Worm (Caenorhabditis elegans) whole organism, mixed stage, embryonic: Measurements from ENCODE around the gene C16C10.2.

ENCODE experiments used
- pha-4 ChIP-seq: fragments of 150-350 bp; optimal IDR thresholded peaks from 2 replicates; lab custom pipeline; 2018; ENCODE audit warnings: missing biosample characterization, missing genetic modification reagents, missing genetic modification characterization
- snpc-4 ChIP-seq: fragments of 150-350 bp; optimal IDR thresholded peaks from 2 replicates; lab custom pipeline; 2014; ENCODE audit warnings: missing biosample characterization, missing genetic modification characterization
- ztf-11 ChIP-seq: fragments of 150-350 bp; optimal IDR thresholded peaks from 2 replicates; lab custom pipeline; 2014; ENCODE audit warnings: missing biosample characterization, missing genetic modification characterization

ce11 chrIII:4134059-4134458 is 44.4 kb downstream of the C16C10.2 start:
- TF ChIP-seq ztf-11 (tag; lab: Kevin White, UChicago), result no peak
- TF ChIP-seq snpc-4 (tag; lab: Kevin White, UChicago), result no peak
- no peak for TF ChIP-seq pha-4
